Fruit fly (Drosophila melanogaster): ENCODE results near the gene Pomp.

The Pomp gene

DNA sequence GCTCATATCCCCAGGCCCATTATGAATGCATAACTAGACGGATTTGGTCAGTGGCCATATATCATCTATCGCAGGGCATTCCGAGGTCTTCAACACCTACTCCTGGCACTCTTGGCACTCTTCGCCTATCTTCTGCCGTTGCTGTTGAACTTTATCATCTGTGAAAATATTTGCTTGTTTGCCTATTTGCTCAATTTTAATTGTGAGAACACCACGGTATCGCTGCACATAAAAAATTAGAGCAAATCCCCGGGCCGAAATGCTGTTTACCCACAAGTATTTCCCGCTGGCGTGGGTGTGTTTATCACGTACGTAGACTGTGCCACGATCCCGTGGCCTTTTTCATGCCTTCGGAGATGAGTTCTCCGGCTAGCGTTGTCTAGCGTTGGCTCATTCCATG, 6.7 kb upstream of the Pomp start (continued):
- TF ChIP-seq crp (GFP tag; optimal IDR thresholded peaks at IDR 0.05) (peak in 1 of 2 experiments; percentile 13), Hr51 (GFP tag; optimal IDR thresholded peaks at IDR 0.05) (peak; percentile 4 to 58), Deaf1 (tag; optimal IDR thresholded peaks at IDR 0.05) (no peak), CG10274 (GFP tag; optimal IDR thresholded peaks at IDR 0.05) (peak; percentile 77), ttk (GFP tag; IDR thresholded peaks at IDR 0.05) (0 out of 2 replicates have a peak, but pooled peaks have one; percentile 17), zfh1 (GFP tag; IDR thresholded peaks at IDR 0.05) (peak; percentile 74; the same call in 2 of the 3 replicates), CG2875 (GFP tag; optimal IDR thresholded peaks at IDR 0.05) (peak; percentile 76), CG9215 (GFP tag; IDR thresholded peaks at IDR 0.05) (no peak), CG16779 (GFP tag; IDR thresholded peaks at IDR 0.05) (no peak), gcm2 (GFP tag; optimal IDR thresholded peaks at IDR 0.05) (no peak), CG9876 (GFP tag; optimal IDR thresholded peaks at IDR 0.05) (no peak), lov (optimal IDR thresholded peaks at IDR 0.05) (no peak), lov (GFP tag; IDR thresholded peaks at IDR 0.05) (no peak), CG18011 (GFP tag; optimal IDR thresholded peaks at IDR 0.05) (peak; percentile 4), CG6791 (GFP tag; IDR thresholded peaks at IDR 0.05; ENCODE audit: partially characterized antibody) (no peak), CG33213 (GFP tag; optimal IDR thresholded peaks at IDR 0.05) (peak; percentile 61), Xrp1 (GFP tag; IDR thresholded peaks at IDR 0.05) (peak; percentile 80), CG12104 (GFP tag; optimal IDR thresholded peaks at IDR 0.05) (peak; percentile 73), Abd-B (GFP tag; optimal IDR thresholded peaks at IDR 0.05) (no peak), dimm (GFP tag; IDR thresholded peaks at IDR 0.05) (no peak), grau (tag; optimal IDR thresholded peaks at IDR 0.05) (peak; percentile 39), ATbp (GFP tag; optimal IDR thresholded peaks at IDR 0.05) (peak; percentile 87), CG14860 (GFP tag; IDR thresholded peaks at IDR 0.05; ENCODE audit: partially characterized antibody) (no peak), corto (GFP tag; optimal IDR thresholded peaks at IDR 0.05) (no peak), cato (GFP tag; optimal IDR thresholded peaks at IDR 0.05; ENCODE audit: borderline replicate concordance) (no peak), CG8359 (GFP tag; optimal IDR thresholded peaks at IDR 0.05; ENCODE audit: borderline replicate concordance) (peak; percentile 59), chinmo (GFP tag; IDR thresholded peaks at IDR 0.05; ENCODE audit: partially characterized antibody) (no peak), CG9817 (tag; optimal IDR thresholded peaks at IDR 0.05) (peak; percentile 9), Dbx (GFP tag; IDR thresholded peaks at IDR 0.05) (peak; percentile 11; the same call in 1 of the 3 replicates), Fer2 (tag; optimal IDR thresholded peaks at IDR 0.05) (peak; percentile 31), CG30403 (GFP tag; optimal IDR thresholded peaks at IDR 0.05) (peak; percentile 34), Ada2b (GFP tag; IDR thresholded peaks at IDR 0.05) (no peak), CG12391 (tag; optimal IDR thresholded peaks at IDR 0.05) (peak; percentile 32), Hand (GFP tag; optimal IDR thresholded peaks at IDR 0.05) (no peak), oc (tag; optimal IDR thresholded peaks at IDR 0.05) (peak; percentile 40), Optix (GFP tag; IDR thresholded peaks at IDR 0.05) (peak; percentile 38; the same call in 1 of the 3 replicates), Nf-YA (GFP tag; IDR thresholded peaks at IDR 0.05) (0 out of 2 replicates have a peak, but pooled peaks have one; percentile 18), so (GFP tag; IDR thresholded peaks at IDR 0.05) (0 out of 3 replicates have a peak, but pooled peaks have one; percentile 30), C15 (GFP tag; IDR thresholded peaks at IDR 0.05) (no peak), lbe (GFP tag; optimal IDR thresholded peaks at IDR 0.05) (peak; percentile 14), cad (GFP tag; optimal IDR thresholded peaks at IDR 0.05) (no peak), sd (tag; optimal IDR thresholded peaks at IDR 0.05) (peak; percentile 47), esg (GFP tag; conservative IDR thresholded peaks at IDR 0.05) (no peak), ems (GFP tag; optimal IDR thresholded peaks at IDR 0.05) (peak; percentile 32), onecut (GFP tag; IDR thresholded peaks at IDR 0.05) (peak; percentile 72), bcd (GFP tag; optimal IDR thresholded peaks at IDR 0.05) (peak; percentile 56), CG31441 (GFP tag; IDR thresholded peaks at IDR 0.05) (peak; percentile 49; the same call in 1 of the 2 replicates), Sin3A (optimal IDR thresholded peaks at IDR 0.05) (no peak), CG7372 (GFP tag; IDR thresholded peaks at IDR 0.05) (no peak), CG6765 (GFP tag; optimal IDR thresholded peaks at IDR 0.05) (peak; percentile 57), ERR (GFP tag; optimal IDR thresholded peaks at IDR 0.05) (no peak)
